Fruit fly (Drosophila melanogaster) whole organism, embryonic: ENCODE results near the gene rho-5.

ENCODE experiments used
- ATbp ChIP-seq: fragments of 200-800 bp; sonication (Bioruptor generic); optimal IDR thresholded peaks from 2 replicates; lab custom pipeline; 2017; ENCODE audit warnings: missing biosample characterization, mild to moderate bottlenecking, missing genetic modification characterization, missing genetic modification reagents
- Bgb ChIP-seq: fragments of 200-800 bp; sonication (Bioruptor generic); IDR thresholded peaks from 2 replicates; pipeline ENCODE4 v1.3.6; 2022; ENCODE audit warnings: missing biosample characterization, missing genetic modification characterization; ENCODE audit not compliant: partially characterized antibody
- BtbVII ChIP-seq: fragments of 200-800 bp; sonication (Bioruptor generic); optimal IDR thresholded peaks from 3 replicates; lab custom pipeline; 2017; ENCODE audit warnings: missing biosample characterization, mild to moderate bottlenecking, missing genetic modification characterization
- CG10274 ChIP-seq: fragments of 200-800 bp; sonication (Bioruptor generic); optimal IDR thresholded peaks from 3 replicates; lab custom pipeline; 2017; ENCODE audit warnings: missing biosample characterization, mild to moderate bottlenecking, missing genetic modification characterization
- CG10462 ChIP-seq: fragments of 200-800 bp; sonication (Bioruptor generic); optimal IDR thresholded peaks from 2 replicates; lab custom pipeline; 2016; ENCODE audit warnings: missing biosample characterization, missing genetic modification characterization
- CG11398 ChIP-seq: fragments of 200-800 bp; sonication (Bioruptor generic); optimal IDR thresholded peaks from 2 replicates; lab custom pipeline; 2016; ENCODE audit warnings: missing biosample characterization, missing genetic modification characterization
- CG12071 ChIP-seq: fragments of 200-800 bp; sonication (Bioruptor generic); optimal IDR thresholded peaks from 3 replicates; lab custom pipeline; 2018; ENCODE audit warnings: missing biosample characterization, mild to moderate bottlenecking, missing genetic modification characterization
- CG13287 ChIP-seq: fragments of 200-800 bp; sonication (Bioruptor generic); IDR thresholded peaks from 2 replicates; pipeline ENCODE4 v1.3.6; 2022; ENCODE audit warnings: missing biosample characterization, missing genetic modification characterization; ENCODE audit not compliant: partially characterized antibody
- CG13296 ChIP-seq: fragments of 200-800 bp; sonication (Bioruptor generic); optimal IDR thresholded peaks from 3 replicates; lab custom pipeline; 2018; ENCODE audit warnings: missing biosample characterization, mild to moderate bottlenecking, missing genetic modification characterization
- CG14667 ChIP-seq: fragments of 200-800 bp; sonication (Bioruptor generic); IDR thresholded peaks from 2 replicates; pipeline ENCODE4 v1.3.6; 2022; ENCODE audit warnings: missing biosample characterization, missing genetic modification characterization
- CG1529 ChIP-seq: fragments of 200-800 bp; sonication (Bioruptor generic); optimal IDR thresholded peaks from 3 replicates; lab custom pipeline; 2018; ENCODE audit warnings: missing biosample characterization, missing genetic modification characterization
- CG15696 ChIP-seq: fragments of 200-800 bp; sonication (Bioruptor generic); optimal IDR thresholded peaks from 2 replicates; lab custom pipeline; 2019; ENCODE audit warnings: missing biosample characterization, mild to moderate bottlenecking, missing genetic modification characterization, moderate library complexity
- CG18599 ChIP-seq: fragments of 200-800 bp; sonication (Bioruptor generic); optimal IDR thresholded peaks from 3 replicates; lab custom pipeline; 2017; ENCODE audit warnings: missing biosample characterization, missing genetic modification characterization, mild to moderate bottlenecking, moderate library complexity, missing genetic modification reagents
- CG2116 ChIP-seq: fragments of 200-800 bp; sonication (Bioruptor generic); optimal IDR thresholded peaks from 3 replicates; lab custom pipeline; 2018; ENCODE audit warnings: missing biosample characterization, mild to moderate bottlenecking, missing genetic modification characterization
- CG2202 ChIP-seq: fragments of 200-800 bp; sonication (Bioruptor generic); optimal IDR thresholded peaks from 2 replicates; lab custom pipeline; 2018; ENCODE audit warnings: missing biosample characterization, mild to moderate bottlenecking, missing genetic modification characterization
- CG31224 ChIP-seq: fragments of 200-800 bp; sonication (Bioruptor generic); IDR thresholded peaks from 2 replicates; pipeline ENCODE4 v1.3.6; 2022; ENCODE audit warnings: missing biosample characterization, missing genetic modification characterization
- CG31441 ChIP-seq: fragments of 200-800 bp; sonication (Bioruptor generic); IDR thresholded peaks from 2 replicates; pipeline ENCODE4 v1.3.6; 2022; ENCODE audit warnings: missing biosample characterization, missing genetic modification characterization
- CG3281 ChIP-seq: fragments of 200-800 bp; sonication (Bioruptor generic); optimal IDR thresholded peaks from 3 replicates; lab custom pipeline; 2017; ENCODE audit warnings: missing biosample characterization, mild to moderate bottlenecking, missing genetic modification characterization
- CG4328 ChIP-seq: fragments of 200-800 bp; sonication (Bioruptor generic); optimal IDR thresholded peaks from 3 replicates; lab custom pipeline; 2017; ENCODE audit warnings: missing biosample characterization, missing genetic modification reagents, missing genetic modification characterization
- CG43689 ChIP-seq: fragments of 200-800 bp; sonication (Bioruptor generic); IDR thresholded peaks from 2 replicates; pipeline ENCODE4 v1.3.6; 2022; ENCODE audit warnings: missing biosample characterization, missing genetic modification characterization
- CG4424 ChIP-seq: fragments of 200-800 bp; sonication (Bioruptor generic); optimal IDR thresholded peaks from 3 replicates; lab custom pipeline; 2016; ENCODE audit warnings: missing biosample characterization, missing genetic modification characterization
- CG6254 ChIP-seq: fragments of 200-800 bp; sonication (Bioruptor generic); optimal IDR thresholded peaks from 3 replicates; lab custom pipeline; 2017; ENCODE audit warnings: mild to moderate bottlenecking, missing biosample characterization, missing genetic modification reagents, missing genetic modification characterization
- CG7963 ChIP-seq: fragments of 200-800 bp; sonication (Bioruptor generic); IDR thresholded peaks from 3 replicates; pipeline ENCODE4 v1.3.6; 2022; ENCODE audit warnings: missing biosample characterization, missing genetic modification characterization; ENCODE audit not compliant: partially characterized antibody
- CG8765 ChIP-seq: fragments of 200-800 bp; sonication (Bioruptor generic); IDR thresholded peaks from 2 replicates; pipeline ENCODE4 v1.3.6; 2022; ENCODE audit warnings: missing biosample characterization, missing genetic modification characterization
- CG9437 ChIP-seq: fragments of 200-800 bp; sonication (Bioruptor generic); optimal IDR thresholded peaks from 2 replicates; lab custom pipeline; 2018; ENCODE audit warnings: missing biosample characterization, mild to moderate bottlenecking, missing genetic modification characterization
- Dbx ChIP-seq: fragments of 200-800 bp; sonication (Bioruptor generic); IDR thresholded peaks from 3 replicates; pipeline ENCODE4 v1.3.6; 2022; ENCODE audit warnings: missing biosample characterization, missing genetic modification characterization
- Ets65A ChIP-seq: fragments of 200-800 bp; sonication (Bioruptor generic); peaks from one replicate; lab custom pipeline; 2016; ENCODE audit warnings: missing biosample characterization, missing genetic modification characterization
- Gsc ChIP-seq: fragments of 200-800 bp; sonication (Bioruptor generic); IDR thresholded peaks from 2 replicates; pipeline ENCODE4 v1.3.6; 2022; ENCODE audit warnings: missing biosample characterization, missing genetic modification characterization
- HHEX ChIP-seq: fragments of 200-800 bp; sonication (Bioruptor generic); optimal IDR thresholded peaks from 3 replicates; lab custom pipeline; 2017; ENCODE audit warnings: missing biosample characterization, mild to moderate bottlenecking, missing genetic modification characterization, missing genetic modification reagents
- Hr51 ChIP-seq, 2 experiments: fragments of 200-800 bp; sonication (Bioruptor generic); optimal IDR thresholded peaks; 2 replicates in 1 of 2; 3 replicates in 1 of 2; lab custom pipeline; 2016 to 2018; ENCODE audit warnings: missing biosample characterization in 2 of 2, missing genetic modification characterization in 2 of 2, mild to moderate bottlenecking in 1 of 2, moderate library complexity in 1 of 2
- Hr78 ChIP-seq, 2 experiments: fragments of 200-800 bp in 1 of 2; fragments of >200 bp in 1 of 2; sonication (Bioruptor generic) in 1 of 2; optimal IDR thresholded peaks; 2 replicates each; lab custom pipeline; 2017 to 2019; ENCODE audit warnings: missing biosample characterization in 2 of 2, missing genetic modification characterization in 2 of 2, mild to moderate bottlenecking in 1 of 2, moderate library complexity in 1 of 2
- Oli ChIP-seq: fragments of 200-800 bp; sonication (Bioruptor generic); optimal IDR thresholded peaks from 2 replicates; lab custom pipeline; 2018; ENCODE audit warnings: missing biosample characterization, mild to moderate bottlenecking, missing genetic modification characterization, moderate library complexity
- Optix ChIP-seq: fragments of 200-800 bp; sonication (Bioruptor generic); IDR thresholded peaks from 3 replicates; pipeline ENCODE4 v1.3.6; 2022; ENCODE audit warnings: missing biosample characterization, missing genetic modification characterization
- Six4 ChIP-seq: fragments of 200-800 bp; sonication (Bioruptor generic); optimal IDR thresholded peaks from 2 replicates; lab custom pipeline; 2016; ENCODE audit warnings: missing biosample characterization, missing genetic modification characterization
- Ssrp ChIP-seq: fragments of 200-800 bp; sonication (Bioruptor generic); optimal IDR thresholded peaks from 2 replicates; lab custom pipeline; 2018; ENCODE audit warnings: missing biosample characterization, mild to moderate bottlenecking, missing genetic modification characterization, moderate library complexity
- YL-1 ChIP-seq: fragments of 200-800 bp; sonication (Bioruptor generic); optimal IDR thresholded peaks from 3 replicates; lab custom pipeline; 2017; ENCODE audit warnings: missing biosample characterization, mild to moderate bottlenecking, missing genetic modification characterization
- ara ChIP-seq: fragments of 200-800 bp; sonication (Bioruptor generic); IDR thresholded peaks from 2 replicates; pipeline ENCODE4 v1.3.6; 2022; ENCODE audit warnings: missing biosample characterization, missing genetic modification characterization
- ase ChIP-seq: fragments of 200-800 bp; sonication (Bioruptor generic); IDR thresholded peaks from 3 replicates; pipeline ENCODE4 v1.3.6; 2022; ENCODE audit warnings: missing biosample characterization, missing genetic modification characterization
- caup ChIP-seq: fragments of 200-800 bp; sonication (Bioruptor generic); optimal IDR thresholded peaks from 3 replicates; lab custom pipeline; 2017; ENCODE audit warnings: missing biosample characterization, mild to moderate bottlenecking, missing genetic modification characterization, moderate library complexity; ENCODE audit not compliant: severe bottlenecking
- cg ChIP-seq: fragments of 200-800 bp; sonication (Bioruptor generic); optimal IDR thresholded peaks from 3 replicates; lab custom pipeline; 2019; ENCODE audit warnings: missing biosample characterization, mild to moderate bottlenecking, missing genetic modification characterization, moderate library complexity
- dmrt99B ChIP-seq: fragments of 200-800 bp; sonication (Bioruptor generic); optimal IDR thresholded peaks from 2 replicates; lab custom pipeline; 2018; ENCODE audit warnings: missing biosample characterization, mild to moderate bottlenecking, missing genetic modification characterization, moderate library complexity
- ems ChIP-seq: fragments of 200-800 bp; sonication (Bioruptor generic); optimal IDR thresholded peaks from 3 replicates; lab custom pipeline; 2016; ENCODE audit warnings: missing biosample characterization, missing genetic modification characterization
- gsb-n ChIP-seq: fragments of 200-800 bp; sonication (Bioruptor generic); optimal IDR thresholded peaks from 3 replicates; lab custom pipeline; 2018; ENCODE audit warnings: missing biosample characterization, mild to moderate bottlenecking, missing genetic modification characterization
- hbn ChIP-seq: fragments of 200-800 bp; sonication (Bioruptor generic); IDR thresholded peaks from 2 replicates; pipeline ENCODE4 v1.3.6; 2022; ENCODE audit warnings: missing biosample characterization, missing genetic modification characterization; ENCODE audit not compliant: partially characterized antibody
- her ChIP-seq: fragments of 200-800 bp; sonication (Bioruptor generic); optimal IDR thresholded peaks from 2 replicates; lab custom pipeline; 2016; ENCODE audit warnings: missing biosample characterization, missing genetic modification characterization
- lilli ChIP-seq: fragments of 200-800 bp; sonication (Bioruptor generic); optimal IDR thresholded peaks from 3 replicates; lab custom pipeline; 2016; ENCODE audit warnings: missing biosample characterization, missing genetic modification characterization
- pzg ChIP-seq: fragments of 200-800 bp; sonication (Bioruptor generic); optimal IDR thresholded peaks from 3 replicates; lab custom pipeline; 2018; ENCODE audit warnings: missing biosample characterization, mild to moderate bottlenecking, missing genetic modification characterization, moderate library complexity
- repo ChIP-seq: fragments of 200-800 bp; sonication (Bioruptor generic); optimal IDR thresholded peaks from 2 replicates; lab custom pipeline; 2016; ENCODE audit warnings: missing biosample characterization, missing genetic modification characterization
- slbo ChIP-seq: fragments of 200-800 bp; sonication (Bioruptor generic); IDR thresholded peaks from 2 replicates; pipeline ENCODE4 v1.3.6; 2022; ENCODE audit warnings: missing biosample characterization, missing genetic modification characterization
- tll ChIP-seq, 2 experiments: fragments of 200-800 bp in 1 of 2; fragments of >200 bp in 1 of 2; sonication (Bioruptor generic) in 1 of 2; optimal IDR thresholded peaks; 2 replicates each; lab custom pipeline; 2017 to 2019; ENCODE audit warnings: missing biosample characterization in 2 of 2, missing genetic modification characterization in 2 of 2, mild to moderate bottlenecking in 1 of 2, moderate library complexity in 1 of 2
- usp ChIP-seq: fragments of >200 bp; optimal IDR thresholded peaks from 2 replicates; lab custom pipeline; 2017; ENCODE audit warnings: missing biosample characterization, missing genetic modification characterization

rho-5 gene

DNA sequence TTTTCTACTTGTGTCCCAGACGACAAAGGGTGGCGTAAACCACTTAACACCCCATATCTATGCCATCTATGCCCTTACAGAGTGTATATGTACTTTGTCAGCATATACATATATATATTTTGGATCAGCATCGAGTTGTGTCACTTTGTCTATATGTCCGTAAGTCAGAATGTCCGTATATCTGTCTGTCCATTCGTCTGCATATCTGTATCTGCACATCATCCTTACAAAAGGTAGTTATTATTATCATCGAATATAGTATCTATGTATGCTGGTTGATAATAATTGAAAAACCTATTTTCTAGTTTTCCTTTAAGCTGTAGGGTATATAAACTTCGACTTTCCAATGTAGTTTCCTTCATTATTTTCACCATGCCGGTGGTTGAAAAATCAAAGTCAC is 22.6 kb downstream of the rho-5 start (continued):
- TF ChIP-seq cg (GFP tag; lab: Kevin White, UChicago) (no peak), Six4 (GFP tag; lab: Kevin White, UChicago) (no peak), CG6254 (GFP tag; lab: Kevin White, UChicago) (no peak), CG15696 (tag; lab: Kevin White, UChicago) (peak; percentile 8), CG2202 (peak; percentile 12), CG11398 (GFP tag; lab: Kevin White, UChicago) (no peak), Dbx (GFP tag; lab: Robert Waterston, UW) (no peak), CG10462 (GFP tag; lab: Kevin White, UChicago) (no peak), CG8765 (GFP tag; lab: Robert Waterston, UW) (no peak), ATbp (no peak), gsb-n (tag; lab: Kevin White, UChicago) (peak; percentile 12), usp (no peak), CG31441 (GFP tag; lab: Robert Waterston, UW) (no peak), CG12071 (GFP tag; lab: Kevin White, UChicago) (no peak), CG31224 (GFP tag; lab: Robert Waterston, UW) (no peak), CG14667 (GFP tag; lab: Robert Waterston, UW) (no peak), caup (GFP tag; lab: Kevin White, UChicago) (no peak), tll (GFP tag; optimal IDR thresholded peaks at IDR 0.05; lab: Kevin White, UChicago) (no peak), HHEX (GFP tag; lab: Kevin White, UChicago) (no peak), ara (GFP tag; lab: Robert Waterston, UW) (no peak), CG4424 (GFP tag; lab: Kevin White, UChicago) (no peak), CG3281 (GFP tag; lab: Kevin White, UChicago) (no peak), Hr78 (GFP tag; optimal IDR thresholded peaks at IDR 0.05; lab: Kevin White, UChicago) (no peak), Hr51 (GFP tag; optimal IDR thresholded peaks at IDR 0.05; lab: Kevin White, UChicago) (no peak), CG4328 (GFP tag; lab: Kevin White, UChicago) (no peak), YL-1 (GFP tag; lab: Kevin White, UChicago) (no peak), CG10274 (GFP tag; lab: Kevin White, UChicago) (no peak), ems (GFP tag; lab: Kevin White, UChicago) (no peak), slbo (GFP tag; lab: Robert Waterston, UW) (no peak), CG13287 (GFP tag; lab: Robert Waterston, UW) (no peak), repo (GFP tag; lab: Kevin White, UChicago) (no peak), her (GFP tag; lab: Kevin White, UChicago) (no peak), pzg (GFP tag; lab: Kevin White, UChicago) (no peak), CG1529 (GFP tag; lab: Kevin White, UChicago) (peak; percentile 20), Bgb (no peak), Oli (tag; lab: Kevin White, UChicago) (peak; percentile 25), CG7963 (GFP tag; lab: Robert Waterston, UW) (no peak), CG18599 (GFP tag; lab: Kevin White, UChicago) (no peak), Ssrp (tag; lab: Kevin White, UChicago) (peak; percentile 61), BtbVII (no peak), lilli (no peak), CG43689 (GFP tag; lab: Robert Waterston, UW) (no peak), CG13296 (GFP tag; lab: Kevin White, UChicago) (no peak), hbn (no peak), ase (GFP tag; lab: Robert Waterston, UW) (no peak), dmrt99B (no peak), Optix (GFP tag; lab: Robert Waterston, UW) (no peak), CG9437 (no peak), Ets65A (GFP tag; lab: Kevin White, UChicago) (peak; percentile 15), Gsc (GFP tag; lab: Robert Waterston, UW) (no peak), CG2116 (GFP tag; lab: Kevin White, UChicago) (no peak)
